Worm (Caenorhabditis elegans) whole organism, L2 larva: ENCODE measurements around the gene cut-2.
A peak's percentile ranks its signal among the peaks of the same experiment; 100 is the strongest.

Source experiments
- alr-1 ChIP-seq: fragments of 150-350 bp; optimal IDR thresholded peaks from 2 replicates; lab custom pipeline; 2014; ENCODE audit warnings: missing biosample characterization, missing genetic modification characterization
- ama-1 ChIP-seq: fragments of 150-350 bp; optimal IDR thresholded peaks from 2 replicates; lab custom pipeline; 2018; ENCODE audit warnings: inconsistent platforms
- blmp-1 ChIP-seq: sonication (generic microtip); optimal IDR thresholded peaks from 2 replicates; lab custom pipeline; 2017; ENCODE audit warnings: missing genetic modification characterization, mild to moderate bottlenecking, missing compliant biosample characterization, antibody characterized with exemption, moderate library complexity; ENCODE audit not compliant: insufficient read depth
- nhr-10 ChIP-seq: sonication (generic microtip); optimal IDR thresholded peaks from 2 replicates; lab custom pipeline; 2017; ENCODE audit warnings: missing biosample characterization, missing genetic modification characterization
- skn-1 ChIP-seq: sonication (generic microtip); optimal IDR thresholded peaks from 2 replicates; lab custom pipeline; 2017; ENCODE audit warnings: missing biosample characterization, missing genetic modification characterization
- ztf-11 ChIP-seq: sonication (generic microtip); optimal IDR thresholded peaks from 2 replicates; lab custom pipeline; 2017; ENCODE audit warnings: missing biosample characterization, missing genetic modification characterization
- ztf-4 ChIP-seq: fragments of 150-350 bp; optimal IDR thresholded peaks from 2 replicates; lab custom pipeline; 2014; ENCODE audit warnings: missing biosample characterization, missing genetic modification characterization

DNA sequence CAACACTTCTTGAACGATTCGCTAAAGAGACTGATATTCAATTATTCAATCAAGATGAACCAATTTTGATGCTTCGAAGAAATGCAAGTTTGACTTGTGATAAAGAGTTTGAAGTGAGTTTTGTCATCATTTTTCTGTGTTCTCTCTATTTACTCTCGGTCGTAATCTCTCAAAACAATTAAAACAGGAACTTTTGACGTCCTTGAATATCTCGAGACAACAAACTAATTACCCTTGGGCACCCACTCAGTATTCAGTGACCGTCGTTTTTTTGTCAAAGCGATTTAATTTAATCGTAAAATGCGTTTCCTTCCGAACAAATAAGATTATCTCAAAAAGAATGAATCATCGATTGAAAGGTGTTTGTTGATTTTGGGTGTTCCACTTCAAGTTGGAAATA is 49.4 kb downstream of the cut-2 start:
- TF ChIP-seq skn-1 (tag; lab: Kevin White, UChicago) (peak; percentile 69), blmp-1 (tag; lab: Kevin White, UChicago) (no peak), alr-1 (tag; lab: Kevin White, UChicago) (no peak), ztf-4 (tag; lab: Kevin White, UChicago) (peak; percentile 1), ztf-11 (tag; lab: Kevin White, UChicago) (no peak), nhr-10 (tag; lab: Kevin White, UChicago) (no peak), ama-1 (peak; percentile 34)
